Worm (Caenorhabditis elegans) whole organism, L3 larva: ENCODE results near the gene dyf-11.

Source experiments
- R02D3.7 ChIP-seq: fragments of 150-350 bp; optimal IDR thresholded peaks from 2 replicates; lab custom pipeline; 2014; ENCODE audit warnings: missing biosample characterization, missing genetic modification characterization
- ZK546.5 ChIP-seq: sonication (generic microtip); optimal IDR thresholded peaks from 2 replicates; lab custom pipeline; 2017; ENCODE audit warnings: missing biosample characterization, missing genetic modification characterization
- aly-2 ChIP-seq: fragments of 150-350 bp; optimal IDR thresholded peaks from 2 replicates; lab custom pipeline; 2014; ENCODE audit warnings: missing biosample characterization, missing genetic modification characterization
- ama-1 ChIP-seq: fragments of 150-350 bp; optimal IDR thresholded peaks from 2 replicates; lab custom pipeline; 2018
- ceh-16 ChIP-seq: sonication (generic microtip); optimal IDR thresholded peaks from 2 replicates; lab custom pipeline; 2017; ENCODE audit warnings: missing biosample characterization, missing genetic modification characterization
- ceh-28 ChIP-seq: fragments of 150-350 bp; optimal IDR thresholded peaks from 2 replicates; lab custom pipeline; 2014; ENCODE audit warnings: missing biosample characterization, missing genetic modification reagents, missing genetic modification characterization
- ceh-82 ChIP-seq: fragments of 150-350 bp; optimal IDR thresholded peaks from 2 replicates; lab custom pipeline; 2014; ENCODE audit warnings: missing biosample characterization, missing genetic modification characterization
- ceh-9 ChIP-seq: sonication (generic microtip); optimal IDR thresholded peaks from 2 replicates; lab custom pipeline; 2018; ENCODE audit warnings: missing biosample characterization, missing genetic modification characterization
- daf-12 ChIP-seq: fragments of 150-350 bp; optimal IDR thresholded peaks from 2 replicates; lab custom pipeline; 2014; ENCODE audit warnings: missing biosample characterization, missing genetic modification reagents, missing genetic modification characterization
- egl-27 ChIP-seq: sonication (generic microtip); optimal IDR thresholded peaks from 4 replicates; lab custom pipeline; 2017; ENCODE audit warnings: missing biosample characterization, missing genetic modification reagents, missing genetic modification characterization
- egl-5 ChIP-seq: fragments of 150-350 bp; optimal IDR thresholded peaks from 2 replicates; lab custom pipeline; 2017; ENCODE audit warnings: missing biosample characterization, missing genetic modification reagents, missing genetic modification characterization, inconsistent platforms
- elt-1 ChIP-seq: fragments of 150-350 bp; optimal IDR thresholded peaks from 2 replicates; lab custom pipeline; 2014; ENCODE audit warnings: missing biosample characterization, missing genetic modification characterization
- elt-2 ChIP-seq: sonication (generic microtip); optimal IDR thresholded peaks from 2 replicates; lab custom pipeline; 2016; ENCODE audit warnings: missing genetic modification reagents, mild to moderate bottlenecking, missing genetic modification characterization, missing compliant biosample characterization
- elt-3 ChIP-seq, 3 experiments: fragments of 150-350 bp in 1 of 3; sonication (generic microtip) in 2 of 3; optimal IDR thresholded peaks; 2 replicates in 2 of 3; 4 replicates in 1 of 3; lab custom pipeline; 2014 to 2017; ENCODE audit warnings: missing biosample characterization in 3 of 3, missing genetic modification characterization in 3 of 3
- eor-1 ChIP-seq, 2 experiments: fragments of 150-350 bp; optimal IDR thresholded peaks; 2 replicates each; lab custom pipeline; 2014 to 2018; ENCODE audit warnings: missing biosample characterization in 2 of 2, missing genetic modification characterization in 2 of 2
- fkh-10 ChIP-seq: sonication (generic microtip); optimal IDR thresholded peaks from 2 replicates; lab custom pipeline; 2017; ENCODE audit warnings: missing biosample characterization, missing genetic modification reagents, missing genetic modification characterization
- fkh-2 ChIP-seq: fragments of 150-350 bp; optimal IDR thresholded peaks from 2 replicates; lab custom pipeline; 2014; ENCODE audit warnings: missing biosample characterization, missing genetic modification reagents, missing genetic modification characterization
- fos-1 ChIP-seq: fragments of 150-350 bp; optimal IDR thresholded peaks from 2 replicates; lab custom pipeline; 2014; ENCODE audit warnings: missing biosample characterization, missing genetic modification characterization
- hmg-11 ChIP-seq: sonication (generic microtip); optimal IDR thresholded peaks from 2 replicates; lab custom pipeline; 2016; ENCODE audit warnings: missing genetic modification characterization, missing compliant biosample characterization
- lin-15B ChIP-seq: fragments of 150-350 bp; optimal IDR thresholded peaks from 2 replicates; lab custom pipeline; 2014; ENCODE audit warnings: missing biosample characterization, missing genetic modification characterization
- lin-39 ChIP-seq: fragments of 150-350 bp; optimal IDR thresholded peaks from 2 replicates; lab custom pipeline; 2018; ENCODE audit warnings: missing biosample characterization, missing genetic modification reagents, missing genetic modification characterization
- lsy-12 ChIP-seq: sonication (generic microtip); optimal IDR thresholded peaks from 2 replicates; lab custom pipeline; 2016; ENCODE audit warnings: mild to moderate bottlenecking, missing genetic modification characterization, missing compliant biosample characterization
- mdl-1 ChIP-seq: fragments of 150-350 bp; optimal IDR thresholded peaks from 2 replicates; lab custom pipeline; 2014; ENCODE audit warnings: missing biosample characterization, missing genetic modification characterization
- mml-1 ChIP-seq: fragments of 150-350 bp; sonication (generic microtip); optimal IDR thresholded peaks from 3 replicates; lab custom pipeline; 2014; ENCODE audit warnings: missing biosample characterization, missing genetic modification characterization
- nfya-1 ChIP-seq: sonication (generic microtip); optimal IDR thresholded peaks from 2 replicates; lab custom pipeline; 2017; ENCODE audit warnings: missing genetic modification characterization, mild to moderate bottlenecking, missing compliant biosample characterization, antibody characterized with exemption, moderate library complexity; ENCODE audit not compliant: insufficient read depth
- nhr-11 ChIP-seq: fragments of 150-350 bp; optimal IDR thresholded peaks from 2 replicates; lab custom pipeline; 2014; ENCODE audit warnings: missing biosample characterization, missing genetic modification characterization
- nhr-12 ChIP-seq: fragments of 150-350 bp; optimal IDR thresholded peaks from 2 replicates; lab custom pipeline; 2014; ENCODE audit warnings: missing biosample characterization, missing genetic modification characterization
- nhr-23 ChIP-seq: fragments of 150-350 bp; optimal IDR thresholded peaks from 2 replicates; lab custom pipeline; 2014; ENCODE audit warnings: missing biosample characterization, missing genetic modification reagents, missing genetic modification characterization
- nhr-237 ChIP-seq: fragments of 150-350 bp; optimal IDR thresholded peaks from 2 replicates; lab custom pipeline; 2014; ENCODE audit warnings: missing biosample characterization, missing genetic modification characterization
- nhr-25 ChIP-seq: sonication (generic microtip); optimal IDR thresholded peaks from 2 replicates; lab custom pipeline; 2017; ENCODE audit warnings: missing biosample characterization, missing genetic modification characterization
- nhr-28 ChIP-seq: fragments of 150-350 bp; optimal IDR thresholded peaks from 2 replicates; lab custom pipeline; 2014; ENCODE audit warnings: missing biosample characterization, missing genetic modification characterization
- nhr-43 ChIP-seq: sonication (generic microtip); optimal IDR thresholded peaks from 2 replicates; lab custom pipeline; 2016; ENCODE audit warnings: mild to moderate bottlenecking, missing genetic modification characterization, missing compliant biosample characterization; ENCODE audit not compliant: poor library complexity, severe bottlenecking
- nhr-67 ChIP-seq: fragments of 150-350 bp; optimal IDR thresholded peaks from 2 replicates; lab custom pipeline; 2014; ENCODE audit warnings: missing biosample characterization, missing genetic modification characterization
- nhr-76 ChIP-seq: fragments of 150-350 bp; sonication (generic microtip); optimal IDR thresholded peaks from 5 replicates; lab custom pipeline; 2014; ENCODE audit warnings: missing biosample characterization, missing genetic modification characterization
- nhr-77 ChIP-seq: fragments of 150-350 bp; optimal IDR thresholded peaks from 2 replicates; lab custom pipeline; 2014; ENCODE audit warnings: missing biosample characterization, missing genetic modification characterization
- pha-4 ChIP-seq: fragments of 150-350 bp; optimal IDR thresholded peaks from 2 replicates; lab custom pipeline; 2014; ENCODE audit warnings: missing biosample characterization, missing genetic modification reagents, missing genetic modification characterization
- pqm-1 ChIP-seq: fragments of 150-350 bp; optimal IDR thresholded peaks from 2 replicates; lab custom pipeline; 2017; ENCODE audit warnings: missing biosample characterization, missing genetic modification characterization, inconsistent platforms
- sea-2 ChIP-seq: fragments of 150-350 bp; sonication (generic microtip); optimal IDR thresholded peaks from 4 replicates; lab custom pipeline; 2014; ENCODE audit warnings: missing biosample characterization, missing genetic modification reagents, missing genetic modification characterization
- skn-1 ChIP-seq: fragments of 150-350 bp; optimal IDR thresholded peaks from 2 replicates; lab custom pipeline; 2014; ENCODE audit warnings: missing biosample characterization, missing genetic modification characterization
- snpc-4 ChIP-seq: fragments of 150-350 bp; optimal IDR thresholded peaks from 2 replicates; lab custom pipeline; 2014; ENCODE audit warnings: missing biosample characterization, missing genetic modification characterization
- tbx-2 ChIP-seq: sonication (generic microtip); optimal IDR thresholded peaks from 2 replicates; lab custom pipeline; 2016; ENCODE audit warnings: mild to moderate bottlenecking, missing genetic modification characterization, missing compliant biosample characterization
- unc-39 ChIP-seq: sonication (generic microtip); optimal IDR thresholded peaks from 4 replicates; lab custom pipeline; 2017; ENCODE audit warnings: missing biosample characterization, missing genetic modification characterization
- unc-62 ChIP-seq: fragments of 150-350 bp; sonication (generic microtip); optimal IDR thresholded peaks from 4 replicates; lab custom pipeline; 2014; ENCODE audit warnings: missing biosample characterization, missing genetic modification reagents, missing genetic modification characterization
- zag-1 ChIP-seq: fragments of 150-350 bp; optimal IDR thresholded peaks from 2 replicates; lab custom pipeline; 2014; ENCODE audit warnings: missing biosample characterization, missing genetic modification characterization
- ztf-4 ChIP-seq: fragments of 150-350 bp; optimal IDR thresholded peaks from 2 replicates; lab custom pipeline; 2014; ENCODE audit warnings: missing biosample characterization, missing genetic modification characterization

Gene dyf-11

ce11 chrX:780027-780426 is 16.5 kb downstream of the dyf-11 start:
- no peak for TF ChIP-seq daf-12 (tag; lab: Kevin White, UChicago)
- no peak for TF ChIP-seq lin-15B (tag; lab: Kevin White, UChicago)
- TF ChIP-seq snpc-4 (tag; lab: Kevin White, UChicago) = no peak
- no peak for TF ChIP-seq ceh-9 (tag; lab: Kevin White, UChicago)
- no peak for TF ChIP-seq fos-1
- no peak for TF ChIP-seq elt-1 (tag; lab: Kevin White, UChicago)
- no peak for TF ChIP-seq lsy-12 (tag; lab: Kevin White, UChicago)
- no peak for TF ChIP-seq nhr-12 (tag; lab: Kevin White, UChicago)
- no peak for TF ChIP-seq fkh-2 (tag; lab: Kevin White, UChicago)
- no peak for TF ChIP-seq eor-1 (tag; optimal IDR thresholded peaks at IDR 0.05; lab: Kevin White, UChicago)
- no peak for TF ChIP-seq nhr-237 (tag; lab: Kevin White, UChicago)
- no peak for TF ChIP-seq mdl-1
- no peak for TF ChIP-seq nhr-25 (tag; lab: Kevin White, UChicago)
- TF ChIP-seq nfya-1 (tag; lab: Kevin White, UChicago) = no peak

- no peak for TF ChIP-seq fkh-10 (GFP tag; lab: Kevin White, UChicago)
- no peak for TF ChIP-seq mml-1 (tag; lab: Kevin White, UChicago)
- TF ChIP-seq fos-1 = no peak
- no peak for TF ChIP-seq nfya-1 (tag; lab: Kevin White, UChicago)
- TF ChIP-seq elt-1 (tag; lab: Kevin White, UChicago) = no peak
- no peak for TF ChIP-seq fkh-2 (tag; lab: Kevin White, UChicago)
- no peak for TF ChIP-seq zag-1
- TF ChIP-seq nhr-237 (tag; lab: Kevin White, UChicago) = no peak
- TF ChIP-seq lin-39 (tag; lab: Kevin White, UChicago) = no peak
These were observed 21.3 kb downstream of the dyf-11 start, which contains the start of gene T04G9.6 for ce11 chrX:784853-785252. Gene T04G9.6 (minus strand): TSS chrX:784953.

- no peak for TF ChIP-seq ama-1 (lab: Kevin White, UChicago)
- no peak for TF ChIP-seq nhr-25 (tag; lab: Kevin White, UChicago)
- no peak for TF ChIP-seq nhr-237 (tag; lab: Kevin White, UChicago)
- no peak for TF ChIP-seq snpc-4 (tag; lab: Kevin White, UChicago)
- TF ChIP-seq ceh-82 (tag; lab: Kevin White, UChicago) = no peak
- no peak for TF ChIP-seq aly-2 (tag; lab: Kevin White, UChicago)
- TF ChIP-seq fkh-10 (GFP tag; lab: Kevin White, UChicago) = no peak
- no peak for TF ChIP-seq nhr-12 (tag; lab: Kevin White, UChicago)
- no peak for TF ChIP-seq pqm-1 (tag; lab: Kevin White, UChicago)
- TF ChIP-seq nhr-76 (tag; lab: Kevin White, UChicago) = no peak
- no peak for TF ChIP-seq mdl-1
- no peak for TF ChIP-seq elt-1 (tag; lab: Kevin White, UChicago)
- no peak for TF ChIP-seq skn-1 (tag; lab: Kevin White, UChicago)
- no peak for TF ChIP-seq lin-39 (tag; lab: Kevin White, UChicago)
- TF ChIP-seq nhr-23 (tag; lab: Kevin White, UChicago) = peak; percentile 23
- TF ChIP-seq tbx-2 (tag; lab: Kevin White, UChicago) = peak; percentile 19
- TF ChIP-seq daf-12 (tag; lab: Kevin White, UChicago) = no peak
- no peak for TF ChIP-seq ceh-9 (tag; lab: Kevin White, UChicago)
- TF ChIP-seq ZK546.5 (tag; lab: Kevin White, UChicago) = no peak
- no peak for TF ChIP-seq unc-39 (tag; lab: Kevin White, UChicago)
- TF ChIP-seq nhr-43 (tag; lab: Kevin White, UChicago) = peak; percentile 17
- TF ChIP-seq elt-2 = no peak
- no peak for TF ChIP-seq nfya-1 (tag; lab: Kevin White, UChicago)
- TF ChIP-seq ceh-16 (tag; lab: Kevin White, UChicago) = no peak
- TF ChIP-seq ztf-4 (tag; lab: Kevin White, UChicago) = no peak
- TF ChIP-seq egl-5 (tag; lab: Kevin White, UChicago) = no peak
- no peak for TF ChIP-seq mml-1 (tag; lab: Kevin White, UChicago)
- peak; percentile 43 for TF ChIP-seq ceh-28
- no peak for TF ChIP-seq egl-27
- no peak for TF ChIP-seq nhr-11 (tag; lab: Kevin White, UChicago)
- no peak for TF ChIP-seq lin-15B (tag; lab: Kevin White, UChicago)
- TF ChIP-seq unc-62 (GFP tag; lab: Kevin White, UChicago) = no peak
- TF ChIP-seq hmg-11 = no peak
- no peak for TF ChIP-seq elt-3 (tag; optimal IDR thresholded peaks at IDR 0.05; lab: Kevin White, UChicago)
- TF ChIP-seq nhr-67 (tag; lab: Kevin White, UChicago) = no peak
- TF ChIP-seq fkh-2 (tag; lab: Kevin White, UChicago) = no peak
- peak; percentile 11 for TF ChIP-seq nhr-77 (tag; lab: Kevin White, UChicago)
- TF ChIP-seq eor-1 (tag; optimal IDR thresholded peaks at IDR 0.05; lab: Kevin White, UChicago) = no peak
- no peak for TF ChIP-seq fos-1
- TF ChIP-seq sea-2 (GFP tag; lab: Kevin White, UChicago) = no peak
- no peak for TF ChIP-seq nhr-28 (tag; lab: Kevin White, UChicago)
- no peak for TF ChIP-seq lsy-12 (tag; lab: Kevin White, UChicago)
- no peak for TF ChIP-seq R02D3.7
- no peak for TF ChIP-seq pha-4 (tag; lab: Kevin White, UChicago)
These were observed 21.8 kb downstream of the dyf-11 start for ce11 chrX:785368-785767.
